Worm (Caenorhabditis elegans) whole organism, late embryonic: Measurements from ENCODE around the gene C16C8.17.

Experiments
- C38D4.7 ChIP-seq: fragments of 200-800 bp; sonication (Bioruptor generic); optimal IDR thresholded peaks from 2 replicates; lab custom pipeline; 2018; ENCODE audit warnings: mild to moderate bottlenecking, missing genetic modification characterization, moderate library complexity, missing compliant biosample characterization
- F13H6.1 ChIP-seq: sonication (generic microtip); optimal IDR thresholded peaks from 2 replicates; lab custom pipeline; 2016; ENCODE audit warnings: missing genetic modification characterization, missing compliant biosample characterization
- K02D7.2 ChIP-seq: sonication (generic microtip); optimal IDR thresholded peaks from 2 replicates; lab custom pipeline; 2017; ENCODE audit warnings: mild to moderate bottlenecking, missing genetic modification characterization, missing compliant biosample characterization
- T23F11.4 ChIP-seq: fragments of 200-800 bp; sonication (Bioruptor generic); optimal IDR thresholded peaks from 2 replicates; lab custom pipeline; 2018; ENCODE audit warnings: mild to moderate bottlenecking, missing genetic modification characterization, missing compliant biosample characterization
- ahr-1 ChIP-seq: sonication (generic microtip); optimal IDR thresholded peaks from 2 replicates; lab custom pipeline; 2016; ENCODE audit warnings: missing genetic modification characterization, missing compliant biosample characterization
- ceh-14 ChIP-seq: sonication (generic microtip); optimal IDR thresholded peaks from 2 replicates; lab custom pipeline; 2016; ENCODE audit warnings: missing genotype, missing genetic modification characterization, missing compliant biosample characterization
- ceh-18 ChIP-seq: sonication (generic microtip); optimal IDR thresholded peaks from 2 replicates; lab custom pipeline; 2016; ENCODE audit warnings: missing genetic modification characterization, missing compliant biosample characterization
- ceh-19 ChIP-seq: fragments of 200-800 bp; sonication (Bioruptor generic); optimal IDR thresholded peaks from 2 replicates; lab custom pipeline; 2018; ENCODE audit warnings: mild to moderate bottlenecking, missing genetic modification characterization, missing compliant biosample characterization
- ceh-22 ChIP-seq: sonication (generic microtip); optimal IDR thresholded peaks from 2 replicates; lab custom pipeline; 2017; ENCODE audit warnings: missing biosample characterization, missing genetic modification characterization
- ceh-30 ChIP-seq: fragments of 150-350 bp; optimal IDR thresholded peaks from 2 replicates; lab custom pipeline; 2014; ENCODE audit warnings: missing biosample characterization, missing genetic modification characterization
- ceh-34 ChIP-seq: sonication (generic microtip); optimal IDR thresholded peaks from 2 replicates; lab custom pipeline; 2016; ENCODE audit warnings: mild to moderate bottlenecking, missing genetic modification characterization, missing compliant biosample characterization
- ceh-48 ChIP-seq: sonication (generic microtip); optimal IDR thresholded peaks from 2 replicates; lab custom pipeline; 2016; ENCODE audit warnings: missing genetic modification characterization, inconsistent platforms, missing compliant biosample characterization
- ceh-6 ChIP-seq: fragments of 200-800 bp; sonication (Bioruptor generic); optimal IDR thresholded peaks from 2 replicates; lab custom pipeline; 2018; ENCODE audit warnings: mild to moderate bottlenecking, missing genetic modification characterization, missing compliant biosample characterization
- ceh-9 ChIP-seq: sonication (generic microtip); optimal IDR thresholded peaks from 2 replicates; lab custom pipeline; 2016; ENCODE audit warnings: mild to moderate bottlenecking, missing genetic modification characterization, inconsistent platforms, missing compliant biosample characterization
- che-1 ChIP-seq: sonication (generic microtip); optimal IDR thresholded peaks from 2 replicates; lab custom pipeline; 2016; ENCODE audit warnings: mild to moderate bottlenecking, missing genetic modification characterization, missing compliant biosample characterization
- dmd-4 ChIP-seq: sonication (generic microtip); optimal IDR thresholded peaks from 2 replicates; lab custom pipeline; 2016; ENCODE audit warnings: borderline replicate concordance, missing genetic modification characterization, missing compliant biosample characterization
- dve-1 ChIP-seq: sonication (generic microtip); optimal IDR thresholded peaks from 2 replicates; lab custom pipeline; 2017; ENCODE audit warnings: antibody characterized with exemption, mild to moderate bottlenecking, missing genetic modification characterization, missing compliant biosample characterization
- elt-2 ChIP-seq: sonication (generic microtip); optimal IDR thresholded peaks from 2 replicates; lab custom pipeline; 2016; ENCODE audit warnings: missing genetic modification reagents, missing genetic modification characterization, missing compliant biosample characterization
- ets-4 ChIP-seq: sonication (generic microtip); optimal IDR thresholded peaks from 2 replicates; lab custom pipeline; 2016; ENCODE audit warnings: missing genetic modification characterization, missing compliant biosample characterization
- fax-1 ChIP-seq: sonication (generic microtip); optimal IDR thresholded peaks from 2 replicates; lab custom pipeline; 2016; ENCODE audit warnings: missing genotype, missing genetic modification characterization, missing compliant biosample characterization
- gmeb-2 ChIP-seq: sonication (generic microtip); optimal IDR thresholded peaks from 2 replicates; lab custom pipeline; 2016; ENCODE audit warnings: missing genetic modification characterization, inconsistent platforms, missing compliant biosample characterization
- hlh-15 ChIP-seq: sonication (generic microtip); optimal IDR thresholded peaks from 2 replicates; lab custom pipeline; 2016; ENCODE audit warnings: missing genetic modification characterization, missing compliant biosample characterization
- hlh-6 ChIP-seq: sonication (generic microtip); optimal IDR thresholded peaks from 2 replicates; lab custom pipeline; 2016; ENCODE audit warnings: missing genotype, missing genetic modification characterization, missing compliant biosample characterization
- hlh-8 ChIP-seq: sonication (generic microtip); optimal IDR thresholded peaks from 2 replicates; lab custom pipeline; 2016; ENCODE audit warnings: missing genotype, missing genetic modification characterization, missing compliant biosample characterization
- lim-6 ChIP-seq: sonication (generic microtip); optimal IDR thresholded peaks from 2 replicates; lab custom pipeline; 2016; ENCODE audit warnings: missing genetic modification characterization, missing compliant biosample characterization
- mec-3 ChIP-seq: sonication (generic microtip); optimal IDR thresholded peaks from 2 replicates; lab custom pipeline; 2016; ENCODE audit warnings: borderline replicate concordance, missing genetic modification characterization, missing compliant biosample characterization
- nhr-232 ChIP-seq: sonication (generic microtip); optimal IDR thresholded peaks from 2 replicates; lab custom pipeline; 2016; ENCODE audit warnings: missing genetic modification characterization, missing compliant biosample characterization
- npax-4 ChIP-seq: sonication (generic microtip); optimal IDR thresholded peaks from 2 replicates; lab custom pipeline; 2016; ENCODE audit warnings: missing genetic modification characterization, missing compliant biosample characterization
- odd-2 ChIP-seq: sonication (generic microtip); optimal IDR thresholded peaks from 2 replicates; lab custom pipeline; 2017; ENCODE audit warnings: antibody characterized with exemption, mild to moderate bottlenecking, missing genetic modification characterization, missing compliant biosample characterization
- pat-9 ChIP-seq: fragments of 200-800 bp; sonication (Bioruptor generic); optimal IDR thresholded peaks from 2 replicates; lab custom pipeline; 2018; ENCODE audit warnings: mild to moderate bottlenecking, missing genetic modification characterization, moderate library complexity, missing compliant biosample characterization
- pax-1 ChIP-seq: fragments of 150-350 bp; optimal IDR thresholded peaks from 2 replicates; lab custom pipeline; 2014; ENCODE audit warnings: missing biosample characterization, missing genetic modification characterization
- pha-4 ChIP-seq: fragments of 150-350 bp; optimal IDR thresholded peaks from 2 replicates; lab custom pipeline; 2018; ENCODE audit warnings: missing biosample characterization, missing genetic modification reagents, missing genetic modification characterization
- ref-2 ChIP-seq: sonication (generic microtip); optimal IDR thresholded peaks from 2 replicates; lab custom pipeline; 2016; ENCODE audit warnings: missing genetic modification characterization, missing compliant biosample characterization
- rnt-1 ChIP-seq: sonication (generic microtip); optimal IDR thresholded peaks from 2 replicates; lab custom pipeline; 2016; ENCODE audit warnings: missing genetic modification characterization, missing compliant biosample characterization
- sdc-2 ChIP-seq: sonication (generic microtip); optimal IDR thresholded peaks from 2 replicates; lab custom pipeline; 2016; ENCODE audit warnings: missing genotype, missing genetic modification characterization, missing compliant biosample characterization
- sox-2 ChIP-seq: fragments of 200-800 bp; sonication (Bioruptor generic); IDR thresholded peaks from 2 replicates; pipeline ENCODE4 v1.3.6; 2022; ENCODE audit warnings: missing genetic modification reagents, missing genetic modification characterization, missing compliant biosample characterization
- tbx-2 ChIP-seq: sonication (generic microtip); optimal IDR thresholded peaks from 2 replicates; lab custom pipeline; 2016; ENCODE audit warnings: missing genetic modification characterization, missing compliant biosample characterization
- ttx-3 ChIP-seq: sonication (generic microtip); optimal IDR thresholded peaks from 2 replicates; lab custom pipeline; 2016; ENCODE audit warnings: missing genetic modification reagents, missing genetic modification characterization, missing compliant biosample characterization
- unc-55 ChIP-seq: sonication (generic microtip); optimal IDR thresholded peaks from 2 replicates; lab custom pipeline; 2017; ENCODE audit warnings: missing biosample characterization, missing genetic modification reagents, missing genetic modification characterization
- unc-86 ChIP-seq: sonication (generic microtip); optimal IDR thresholded peaks from 2 replicates; lab custom pipeline; 2016; ENCODE audit warnings: missing genetic modification characterization, missing compliant biosample characterization
- zip-5 ChIP-seq: sonication (generic microtip); optimal IDR thresholded peaks from 2 replicates; lab custom pipeline; 2016; ENCODE audit warnings: missing genetic modification characterization, missing compliant biosample characterization
- ztf-16 ChIP-seq: sonication (generic microtip); optimal IDR thresholded peaks from 2 replicates; lab custom pipeline; 2017; ENCODE audit warnings: missing genetic modification characterization, missing compliant biosample characterization

The C16C8.17 gene

ce11 chrII:3439244-3439698 is 1.4 kb upstream of the C16C8.17 start (continued):
- TF ChIP-seq ceh-14 (tag; lab: Kevin White, UChicago) (peak; percentile 47), T23F11.4 (GFP tag; lab: Kevin White, UChicago) (peak; percentile 26), hlh-8 (tag; lab: Kevin White, UChicago) (no peak), unc-86 (no peak), tbx-2 (peak; percentile 8), rnt-1 (tag; lab: Kevin White, UChicago) (no peak), hlh-6 (peak; percentile 63), ets-4 (tag; lab: Kevin White, UChicago) (no peak), ceh-6 (GFP tag; lab: Kevin White, UChicago) (peak; percentile 64), F13H6.1 (no peak), elt-2 (tag; lab: Kevin White, UChicago) (peak; percentile 97), ref-2 (tag; lab: Kevin White, UChicago) (no peak), dve-1 (tag; lab: Kevin White, UChicago) (peak; percentile 30), pax-1 (tag; lab: Kevin White, UChicago) (no peak), mec-3 (no peak), C38D4.7 (peak; percentile 57)

DNA sequence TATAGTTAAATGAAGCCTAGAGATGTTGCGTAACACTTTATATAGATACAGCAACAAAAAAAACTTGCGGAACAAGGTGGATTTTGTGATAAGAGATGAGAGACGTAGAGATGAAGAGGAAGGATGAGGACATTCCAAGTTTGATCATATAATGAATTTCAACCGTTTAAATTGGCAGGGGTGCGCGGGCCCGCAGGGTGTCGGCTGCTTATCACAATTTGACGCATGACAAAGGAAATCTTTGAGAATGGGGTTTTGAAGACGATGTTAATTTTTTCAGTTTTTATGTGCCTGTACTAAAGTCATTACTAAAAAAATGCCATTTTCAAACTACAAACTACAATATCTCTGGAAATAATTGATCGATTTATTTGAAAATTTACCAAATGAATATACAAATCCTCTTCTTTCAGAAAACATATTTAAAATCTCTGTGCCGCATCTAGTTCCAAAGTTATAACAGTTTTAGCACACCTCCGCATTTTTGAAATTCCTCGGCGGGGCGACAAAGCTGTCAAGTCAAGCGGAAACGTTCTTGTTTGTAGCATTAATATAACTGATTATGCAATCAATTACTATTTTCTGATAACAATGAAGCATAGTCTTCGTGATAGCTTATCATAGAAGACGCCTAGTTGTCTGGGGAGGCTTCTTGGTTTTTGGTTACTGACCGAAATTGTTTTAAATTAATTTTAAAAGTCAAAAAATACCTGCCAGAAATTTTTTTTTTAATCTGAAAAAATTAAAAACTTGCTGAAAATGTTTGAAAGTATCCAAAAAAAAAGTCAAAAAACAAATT is 586 bp upstream of the C16C8.17 start:
- TF ChIP-seq ets-4 (tag; lab: Kevin White, UChicago) (no peak), elt-2 (tag; lab: Kevin White, UChicago) (peak; percentile 39)

ce11 chrII:3441377-3441776 is 750 bp downstream of the C16C8.17 start, which contains the start of gene C16C8.27:
C16C8.27 (plus strand) TSS chrII:3441677.
- TF ChIP-seq K02D7.2 (no peak), ttx-3 (tag; lab: Kevin White, UChicago) (no peak), unc-86 (no peak), npax-4 (tag; lab: Kevin White, UChicago) (no peak), ztf-16 (tag; lab: Kevin White, UChicago) (no peak), ceh-48 (no peak), ceh-22 (tag; lab: Kevin White, UChicago) (no peak), dmd-4 (tag; lab: Kevin White, UChicago) (no peak), rnt-1 (tag; lab: Kevin White, UChicago) (no peak), ceh-18 (tag; lab: Kevin White, UChicago) (no peak), tbx-2 (no peak), ceh-34 (tag; lab: Kevin White, UChicago) (no peak), ceh-9 (tag; lab: Kevin White, UChicago) (no peak), unc-55 (GFP tag; lab: Kevin White, UChicago) (no peak), sdc-2 (no peak), elt-2 (tag; lab: Kevin White, UChicago) (no peak)

- TF ChIP-seq ceh-30 (no peak), ceh-9 (tag; lab: Kevin White, UChicago) (no peak), mec-3 (no peak), odd-2 (tag; lab: Kevin White, UChicago) (no peak), npax-4 (tag; lab: Kevin White, UChicago) (no peak), pha-4 (tag; lab: Kevin White, UChicago) (no peak)
These were observed 2.5 kb downstream of the C16C8.17 start, which contains the start of gene C16C8.22 for ce11 chrII:3443154-3443553. C16C8.22 (minus strand) TSS chrII:3443254.

ce11 chrII:3444280-3444679 is 3.7 kb downstream of the C16C8.17 start, which contains the start of gene C16C8.4:
C16C8.4 (minus strand) TSS chrII:3444380.
- no peak for TF ChIP-seq pha-4 (tag; lab: Kevin White, UChicago)
- TF ChIP-seq ceh-18 (tag; lab: Kevin White, UChicago): no peak
- TF ChIP-seq unc-86: no peak
- TF ChIP-seq che-1 (tag; lab: Kevin White, UChicago): no peak
- no peak for TF ChIP-seq fax-1
- no peak for TF ChIP-seq lim-6 (tag; lab: Kevin White, UChicago)
- TF ChIP-seq ttx-3 (tag; lab: Kevin White, UChicago): no peak
- no peak for TF ChIP-seq hlh-15 (tag; lab: Kevin White, UChicago)
- no peak for TF ChIP-seq zip-5 (tag; lab: Kevin White, UChicago)
- TF ChIP-seq ceh-48: no peak
- TF ChIP-seq gmeb-2 (tag; lab: Kevin White, UChicago): no peak
- TF ChIP-seq ceh-6 (GFP tag; lab: Kevin White, UChicago): no peak
- TF ChIP-seq sox-2 (GFP tag; lab: Robert Waterston, UW): no peak
- TF ChIP-seq elt-2 (tag; lab: Kevin White, UChicago): no peak
- no peak for TF ChIP-seq pat-9 (tag; lab: Kevin White, UChicago)
- TF ChIP-seq ceh-19 (GFP tag; lab: Kevin White, UChicago): no peak
- TF ChIP-seq ahr-1: no peak
- TF ChIP-seq nhr-232 (tag; lab: Kevin White, UChicago): no peak
